Fruit fly (Drosophila melanogaster): Measurements from ENCODE around the gene CG42818.

CG42818 gene

DNA sequence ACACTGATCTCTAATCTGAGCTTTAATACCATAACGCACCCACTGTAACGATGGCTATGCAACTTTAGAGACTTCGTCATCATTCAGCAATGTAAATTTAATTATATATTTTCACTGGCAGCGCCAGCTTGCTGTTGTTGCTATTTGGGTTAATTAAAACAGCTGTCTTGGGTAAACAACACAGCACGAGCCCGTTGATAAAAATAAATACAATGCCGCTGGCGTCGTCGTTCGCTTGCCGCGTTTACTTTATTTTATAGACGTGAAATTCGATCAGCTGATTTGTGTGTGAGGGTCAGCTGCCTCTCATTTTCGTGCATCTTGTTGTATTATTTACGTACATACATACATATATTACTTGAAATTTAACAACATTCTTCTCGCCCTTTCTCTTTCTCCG, 31.0 kb downstream of the CG42818 start (continued):
- TF ChIP-seq cwo (GFP tag; optimal IDR thresholded peaks at IDR 0.05): peak; percentile 58
- no peak for TF ChIP-seq gsb-n (tag; optimal IDR thresholded peaks at IDR 0.05)
- peak; percentile 48 for TF ChIP-seq ash1 (GFP tag; optimal IDR thresholded peaks at IDR 0.05)
- peak; percentile 61; the same call in 2 of the 4 replicates for TF ChIP-seq chinmo (GFP tag; IDR thresholded peaks at IDR 0.05; ENCODE audit: partially characterized antibody)
- peak; percentile 31; the same call in 2 of the 3 replicates for TF ChIP-seq otp (GFP tag; IDR thresholded peaks at IDR 0.05)
- TF ChIP-seq CG10209 (GFP tag; optimal IDR thresholded peaks at IDR 0.05): peak; percentile 11
- peak; percentile 1 for TF ChIP-seq Sox100B (GFP tag; optimal IDR thresholded peaks at IDR 0.05)
- peak; percentile 71 for TF ChIP-seq CG13296 (GFP tag; optimal IDR thresholded peaks at IDR 0.05)
- peak; percentile 60 for TF ChIP-seq HHEX (GFP tag; optimal IDR thresholded peaks at IDR 0.05)
- TF ChIP-seq CG4854 (GFP tag; optimal IDR thresholded peaks at IDR 0.05): no peak
- peak; percentile 6 for TF ChIP-seq ab (GFP tag; optimal IDR thresholded peaks at IDR 0.05)
- peak; percentile 37 for TF ChIP-seq CG5180 (GFP tag; optimal IDR thresholded peaks at IDR 0.05)
- TF ChIP-seq lbe (GFP tag; optimal IDR thresholded peaks at IDR 0.05): peak; percentile 80

DNA sequence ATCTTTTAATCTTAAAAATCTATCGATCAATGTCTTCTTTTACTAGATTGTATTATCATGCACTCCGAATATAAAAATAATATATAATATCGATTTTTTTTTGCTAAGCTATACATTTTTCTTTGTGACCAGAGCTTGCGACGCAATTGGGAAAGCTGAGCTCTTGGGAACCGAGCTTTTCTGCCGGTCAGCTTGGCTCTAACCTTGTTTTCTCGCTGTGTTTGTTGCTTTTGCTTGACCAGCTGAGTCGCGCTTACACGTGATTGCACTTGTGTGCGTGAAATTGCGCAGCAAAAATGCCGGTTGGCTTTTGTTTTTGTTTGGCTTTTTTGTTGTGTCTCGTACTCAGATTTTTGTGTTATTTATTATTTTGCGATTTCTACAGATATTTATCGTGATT, 31.7 kb downstream of the CG42818 start:
- TF ChIP-seq ash1 (GFP tag; optimal IDR thresholded peaks at IDR 0.05) (no peak), onecut (GFP tag; IDR thresholded peaks at IDR 0.05) (peak; percentile 44; the same call in 1 of the 2 replicates), pfk (GFP tag; optimal IDR thresholded peaks at IDR 0.05) (peak; percentile 33), CoRest (tag; optimal IDR thresholded peaks at IDR 0.05) (no peak), Lhr (GFP tag; optimal IDR thresholded peaks at IDR 0.05) (no peak), hth (optimal IDR thresholded peaks at IDR 0.05) (no peak), CG4854 (GFP tag; optimal IDR thresholded peaks at IDR 0.05) (no peak), CG10543 (GFP tag; optimal IDR thresholded peaks at IDR 0.05) (no peak), usp (GFP tag; optimal IDR thresholded peaks at IDR 0.05) (no peak), Abd-B (GFP tag; optimal IDR thresholded peaks at IDR 0.05) (no peak), CG30403 (GFP tag; optimal IDR thresholded peaks at IDR 0.05) (no peak), cg (GFP tag; optimal IDR thresholded peaks at IDR 0.05) (peak; percentile 1), CG13624 (GFP tag; optimal IDR thresholded peaks at IDR 0.05) (peak; percentile 77), Dek (tag; optimal IDR thresholded peaks at IDR 0.05) (no peak), Fer2 (tag; optimal IDR thresholded peaks at IDR 0.05) (no peak), CG14667 (GFP tag; IDR thresholded peaks at IDR 0.05) (no peak), CG15514 (GFP tag; optimal IDR thresholded peaks at IDR 0.05) (no peak), CG13424 (tag; optimal IDR thresholded peaks at IDR 0.05) (no peak), CG1832 (GFP tag; optimal IDR thresholded peaks at IDR 0.05) (no peak), CG6654 (GFP tag; optimal IDR thresholded peaks at IDR 0.05) (no peak), Ets65A (GFP tag) (no peak), lbe (GFP tag; optimal IDR thresholded peaks at IDR 0.05) (no peak), CG1529 (GFP tag; optimal IDR thresholded peaks at IDR 0.05) (no peak), tna (GFP tag; IDR thresholded peaks at IDR 0.05; ENCODE audit: partially characterized antibody) (no peak), sim (GFP tag; IDR thresholded peaks at IDR 0.05) (no peak), psq (GFP tag; optimal IDR thresholded peaks at IDR 0.05) (no peak), Gug (GFP tag; IDR thresholded peaks at IDR 0.05) (no peak), CG10654 (GFP tag; optimal IDR thresholded peaks at IDR 0.05) (no peak), CG17186 (GFP tag; optimal IDR thresholded peaks at IDR 0.05) (no peak), Lpt (GFP tag; optimal IDR thresholded peaks at IDR 0.05) (no peak), crp (GFP tag; optimal IDR thresholded peaks at IDR 0.05) (peak in 1 of 2 experiments; percentile 12), CG32772 (GFP tag; IDR thresholded peaks at IDR 0.05) (no peak), Antp (GFP tag; optimal IDR thresholded peaks at IDR 0.05) (no peak), knrl (GFP tag; IDR thresholded peaks at IDR 0.05; ENCODE audit: partially characterized antibody) (no peak), jing (GFP tag; optimal IDR thresholded peaks at IDR 0.05) (no peak), CHES-1-like (GFP tag; optimal IDR thresholded peaks at IDR 0.05) (no peak), H2.0 (GFP tag; IDR thresholded peaks at IDR 0.05) (no peak), CG15601 (tag; optimal IDR thresholded peaks at IDR 0.05) (no peak), al (GFP tag; IDR thresholded peaks at IDR 0.05) (no peak), stc (GFP tag; IDR thresholded peaks at IDR 0.05) (no peak)
